Worm (Caenorhabditis elegans) whole organism, L3 larva: Measurements from ENCODE around the gene R08E5.1.

Experiments
- ZK546.5 ChIP-seq: sonication (generic microtip); optimal IDR thresholded peaks from 2 replicates; lab custom pipeline; 2017; ENCODE audit warnings: missing biosample characterization, missing genetic modification characterization
- aly-2 ChIP-seq: fragments of 150-350 bp; optimal IDR thresholded peaks from 2 replicates; lab custom pipeline; 2014; ENCODE audit warnings: missing biosample characterization, missing genetic modification characterization
- ceh-16 ChIP-seq: sonication (generic microtip); optimal IDR thresholded peaks from 2 replicates; lab custom pipeline; 2017; ENCODE audit warnings: missing biosample characterization, missing genetic modification characterization
- ceh-28 ChIP-seq: fragments of 150-350 bp; optimal IDR thresholded peaks from 2 replicates; lab custom pipeline; 2014; ENCODE audit warnings: missing biosample characterization, missing genetic modification reagents, missing genetic modification characterization
- ceh-82 ChIP-seq: fragments of 150-350 bp; optimal IDR thresholded peaks from 2 replicates; lab custom pipeline; 2014; ENCODE audit warnings: missing biosample characterization, missing genetic modification characterization
- ceh-9 ChIP-seq: sonication (generic microtip); optimal IDR thresholded peaks from 2 replicates; lab custom pipeline; 2018; ENCODE audit warnings: missing biosample characterization, missing genetic modification characterization
- elt-3 ChIP-seq, 3 experiments: fragments of 150-350 bp in 1 of 3; sonication (generic microtip) in 2 of 3; optimal IDR thresholded peaks; 2 replicates in 2 of 3; 4 replicates in 1 of 3; lab custom pipeline; 2014 to 2017; ENCODE audit warnings: missing biosample characterization in 3 of 3, missing genetic modification characterization in 3 of 3
- eor-1 ChIP-seq, 2 experiments: fragments of 150-350 bp; optimal IDR thresholded peaks; 2 replicates each; lab custom pipeline; 2014 to 2018; ENCODE audit warnings: missing biosample characterization in 2 of 2, missing genetic modification characterization in 2 of 2
- fkh-2 ChIP-seq: fragments of 150-350 bp; optimal IDR thresholded peaks from 2 replicates; lab custom pipeline; 2014; ENCODE audit warnings: missing biosample characterization, missing genetic modification reagents, missing genetic modification characterization
- hmg-11 ChIP-seq: sonication (generic microtip); optimal IDR thresholded peaks from 2 replicates; lab custom pipeline; 2016; ENCODE audit warnings: missing genetic modification characterization, missing compliant biosample characterization
- mdl-1 ChIP-seq: fragments of 150-350 bp; optimal IDR thresholded peaks from 2 replicates; lab custom pipeline; 2014; ENCODE audit warnings: missing biosample characterization, missing genetic modification characterization
- nfya-1 ChIP-seq: sonication (generic microtip); optimal IDR thresholded peaks from 2 replicates; lab custom pipeline; 2017; ENCODE audit warnings: missing genetic modification characterization, mild to moderate bottlenecking, missing compliant biosample characterization, antibody characterized with exemption, moderate library complexity; ENCODE audit not compliant: insufficient read depth
- nhr-43 ChIP-seq: sonication (generic microtip); optimal IDR thresholded peaks from 2 replicates; lab custom pipeline; 2016; ENCODE audit warnings: mild to moderate bottlenecking, missing genetic modification characterization, missing compliant biosample characterization; ENCODE audit not compliant: poor library complexity, severe bottlenecking
- nhr-67 ChIP-seq: fragments of 150-350 bp; optimal IDR thresholded peaks from 2 replicates; lab custom pipeline; 2014; ENCODE audit warnings: missing biosample characterization, missing genetic modification characterization
- nhr-77 ChIP-seq: fragments of 150-350 bp; optimal IDR thresholded peaks from 2 replicates; lab custom pipeline; 2014; ENCODE audit warnings: missing biosample characterization, missing genetic modification characterization
- sea-2 ChIP-seq: fragments of 150-350 bp; sonication (generic microtip); optimal IDR thresholded peaks from 4 replicates; lab custom pipeline; 2014; ENCODE audit warnings: missing biosample characterization, missing genetic modification reagents, missing genetic modification characterization
- snpc-4 ChIP-seq: fragments of 150-350 bp; optimal IDR thresholded peaks from 2 replicates; lab custom pipeline; 2014; ENCODE audit warnings: missing biosample characterization, missing genetic modification characterization
- tbx-2 ChIP-seq: sonication (generic microtip); optimal IDR thresholded peaks from 2 replicates; lab custom pipeline; 2016; ENCODE audit warnings: mild to moderate bottlenecking, missing genetic modification characterization, missing compliant biosample characterization
- ztf-11 ChIP-seq: fragments of 150-350 bp; optimal IDR thresholded peaks from 2 replicates; lab custom pipeline; 2014; ENCODE audit warnings: missing biosample characterization, missing genetic modification characterization

R08E5.1 gene

ce11 chrV:3739302-3739701, 32.0 kb downstream of the R08E5.1 start, which contains the start of gene hpo-36:
Gene hpo-36, minus strand, starts transcription at chrV:3739402.
- TF ChIP-seq snpc-4 (peak; percentile 37), nhr-67 (no peak)
- TF ChIP-seq, all 47 proteins: peak for 1

- no peak for TF ChIP-seq hmg-11 (tag; lab: Kevin White, UChicago)
- no peak for TF ChIP-seq ZK546.5 (tag; lab: Kevin White, UChicago)
- no peak for TF ChIP-seq ceh-82
- TF ChIP-seq nfya-1 (tag; lab: Kevin White, UChicago): no peak
- no peak for TF ChIP-seq elt-3 (tag; optimal IDR thresholded peaks at IDR 0.05; lab: Kevin White, UChicago)
- no peak for TF ChIP-seq tbx-2 (tag; lab: Kevin White, UChicago)
- no peak for TF ChIP-seq mdl-1 (tag; lab: Kevin White, UChicago)
- no peak for TF ChIP-seq nhr-77 (tag; lab: Kevin White, UChicago)
- no peak for TF ChIP-seq ceh-28 (tag; lab: Kevin White, UChicago)
- TF ChIP-seq ceh-16: no peak
- TF ChIP-seq nhr-43: no peak
- no peak for TF ChIP-seq ztf-11 (tag; lab: Kevin White, UChicago)
- TF ChIP-seq fkh-2 (tag; lab: Kevin White, UChicago): no peak
- TF ChIP-seq aly-2: no peak
- no peak for TF ChIP-seq sea-2 (GFP tag; lab: Kevin White, UChicago)
- TF ChIP-seq eor-1 (tag; optimal IDR thresholded peaks at IDR 0.05; lab: Kevin White, UChicago): no peak
- TF ChIP-seq ceh-9 (tag; lab: Kevin White, UChicago): no peak
Observed at ce11 chrV:3738409-3738808, 32.9 kb downstream of the R08E5.1 start.

DNA sequence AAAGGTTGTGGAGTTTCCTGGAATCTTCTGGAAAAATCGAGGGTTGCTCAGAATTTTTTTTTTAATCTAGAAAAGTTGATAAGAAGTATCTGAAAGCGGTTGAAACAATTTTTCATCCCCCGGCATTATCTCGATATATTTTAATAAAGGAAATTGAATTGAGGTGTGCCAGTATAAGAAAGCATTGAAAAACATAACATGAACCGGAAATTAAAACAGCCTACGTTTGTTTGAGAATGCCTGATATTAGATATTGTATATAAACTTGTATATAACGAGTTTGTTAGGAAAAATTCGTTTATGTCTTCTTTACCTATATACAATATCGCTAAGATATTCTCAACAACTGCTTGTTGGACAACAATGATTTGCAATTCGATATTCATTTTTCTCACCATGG, 46.5 kb downstream of the R08E5.1 start, which contains the start of gene str-30:
str-30 (plus strand) TSS at position 301 of the 400 bp plus-strand sequence.
- no peak for TF ChIP-seq ceh-16
- TF ChIP-seq, all 47 proteins: peak for 0
